Worm (Caenorhabditis elegans) whole organism, mixed stage, embryonic: ENCODE data around the gene dhhc-14.

ENCODE experiments used
- blmp-1 ChIP-seq: fragments of 150-350 bp; optimal IDR thresholded peaks from 2 replicates; lab custom pipeline; 2014; ENCODE audit warnings: missing biosample characterization, missing genetic modification characterization
- nhr-28 ChIP-seq: fragments of 150-350 bp; optimal IDR thresholded peaks from 2 replicates; lab custom pipeline; 2014; ENCODE audit warnings: missing biosample characterization, missing genetic modification characterization
- snpc-4 ChIP-seq: fragments of 150-350 bp; optimal IDR thresholded peaks from 2 replicates; lab custom pipeline; 2014; ENCODE audit warnings: missing biosample characterization, missing genetic modification characterization
- tbx-8 ChIP-seq: fragments of 200-800 bp; sonication (Bioruptor generic); optimal IDR thresholded peaks from 2 replicates; lab custom pipeline; 2018; ENCODE audit warnings: mild to moderate bottlenecking, missing genetic modification characterization, moderate library complexity, missing compliant biosample characterization

DNA sequence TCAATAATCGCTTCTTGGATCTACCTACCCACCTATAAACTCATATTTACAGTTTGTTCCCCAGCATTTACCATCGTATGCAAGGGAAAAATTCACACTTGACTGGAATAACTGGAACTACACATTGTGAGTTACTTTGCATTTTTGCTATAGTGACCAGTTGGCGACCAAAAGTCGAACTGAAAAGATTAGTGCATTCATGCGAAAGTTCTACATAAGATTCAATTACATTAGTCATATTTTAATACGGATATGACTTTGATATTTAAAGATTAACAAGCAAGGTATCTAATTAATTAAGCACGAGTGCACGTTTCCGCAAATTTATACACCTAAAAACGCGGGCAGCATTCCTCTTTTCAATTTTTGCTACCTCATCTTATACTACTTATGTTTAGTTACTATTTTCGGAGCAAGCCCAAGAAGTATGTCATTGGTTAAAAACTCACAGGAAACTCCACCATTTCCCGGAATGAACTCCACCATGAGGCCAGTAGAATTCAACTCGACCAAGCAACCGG lies 19.0 kb downstream of the dhhc-14 start, which contains the start of gene jmjd-3.1:
- TF ChIP-seq tbx-8 (GFP tag; lab: Kevin White, UChicago) = no peak
- no peak for TF ChIP-seq snpc-4 (tag; lab: Kevin White, UChicago)
- TF ChIP-seq blmp-1 (tag; lab: Kevin White, UChicago) = no peak
- no peak for TF ChIP-seq nhr-28 (tag; lab: Kevin White, UChicago)
